Worm (Caenorhabditis elegans): Measurements from ENCODE around the gene nurf-1.

nurf-1 gene

DNA sequence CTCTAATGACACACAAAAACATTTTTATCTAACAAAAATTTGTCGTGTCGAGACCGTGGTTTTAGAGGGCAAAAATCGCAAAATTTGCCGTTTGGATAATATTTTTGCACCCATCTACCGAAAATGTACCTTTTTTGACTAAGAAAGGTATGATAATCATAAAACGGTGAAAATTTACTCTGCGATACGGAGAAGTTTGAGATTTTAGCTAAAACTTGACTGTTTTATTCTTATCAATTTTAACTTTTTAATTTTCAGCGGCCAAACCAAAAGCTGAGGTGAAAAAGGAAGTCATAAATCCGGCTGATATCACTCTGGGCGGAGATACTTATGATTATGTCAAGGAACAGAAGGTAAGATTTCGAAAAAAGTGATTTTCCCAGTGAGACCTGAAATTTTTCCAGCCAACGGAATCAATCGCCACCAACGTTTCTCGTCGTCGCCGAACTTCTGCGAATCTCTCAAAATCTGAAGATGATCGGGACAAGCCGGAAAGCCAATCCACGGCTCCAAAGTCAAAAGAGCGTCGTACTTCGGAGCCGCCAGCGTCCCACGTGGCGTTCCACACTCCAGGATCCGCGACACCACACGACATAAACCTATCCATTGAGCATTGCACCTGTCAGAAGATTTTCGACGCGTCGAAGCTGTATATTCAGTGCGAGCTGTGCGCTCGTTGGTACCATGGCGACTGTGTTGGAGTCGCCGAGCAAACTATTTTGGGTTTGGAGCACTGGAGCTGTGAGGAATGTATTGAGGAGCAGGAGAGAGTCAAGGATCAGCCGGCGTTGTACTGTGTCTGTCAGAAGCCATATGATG is 15.8 kb downstream of the nurf-1 start:
- TF ChIP-seq pha-4 (tag; optimal IDR thresholded peaks at IDR 0.05) (no peak), lsy-2 (tag; optimal IDR thresholded peaks at IDR 0.05) (no peak), bed-3 (GFP tag; optimal IDR thresholded peaks at IDR 0.05) (no peak), snpc-4 (tag; optimal IDR thresholded peaks at IDR 0.05) (no peak), ztf-11 (tag; optimal IDR thresholded peaks at IDR 0.05) (no peak), mls-2 (tag; optimal IDR thresholded peaks at IDR 0.05) (no peak), drap-1 (GFP tag; optimal IDR thresholded peaks at IDR 0.05) (no peak), nhr-76 (tag; optimal IDR thresholded peaks at IDR 0.05) (no peak), unc-62 (GFP tag; optimal IDR thresholded peaks at IDR 0.05) (no peak), unc-39 (tag; optimal IDR thresholded peaks at IDR 0.05) (no peak), cnd-1 (tag; optimal IDR thresholded peaks at IDR 0.05) (no peak), sem-2 (GFP tag; optimal IDR thresholded peaks at IDR 0.05) (no peak), nhr-237 (tag; optimal IDR thresholded peaks at IDR 0.05) (no peak), lin-13 (tag; optimal IDR thresholded peaks at IDR 0.05) (no peak), M03D4.4 (tag; optimal IDR thresholded peaks at IDR 0.05) (no peak), nhr-12 (tag; optimal IDR thresholded peaks at IDR 0.05) (no peak), ceh-83 (GFP tag; optimal IDR thresholded peaks at IDR 0.05) (no peak), mep-1 (tag; optimal IDR thresholded peaks at IDR 0.05) (no peak), ham-2 (GFP tag; optimal IDR thresholded peaks at IDR 0.05) (no peak)

ce11 chrII:14407332-14408270 is 17.1 kb downstream of the nurf-1 start:
- no peak for TF ChIP-seq elt-3 (tag; optimal IDR thresholded peaks at IDR 0.05)
- no peak for TF ChIP-seq M03D4.4 (tag; optimal IDR thresholded peaks at IDR 0.05)
- no peak for TF ChIP-seq lin-13 (tag; optimal IDR thresholded peaks at IDR 0.05)
- no peak for TF ChIP-seq tbx-8 (GFP tag; optimal IDR thresholded peaks at IDR 0.05)
- peak; percentile 2 for TF ChIP-seq sptf-1 (tag; optimal IDR thresholded peaks at IDR 0.05)
- TF ChIP-seq mep-1 (tag; optimal IDR thresholded peaks at IDR 0.05) = no peak
- peak; percentile 57 for TF ChIP-seq mls-2 (tag; optimal IDR thresholded peaks at IDR 0.05)

DNA sequence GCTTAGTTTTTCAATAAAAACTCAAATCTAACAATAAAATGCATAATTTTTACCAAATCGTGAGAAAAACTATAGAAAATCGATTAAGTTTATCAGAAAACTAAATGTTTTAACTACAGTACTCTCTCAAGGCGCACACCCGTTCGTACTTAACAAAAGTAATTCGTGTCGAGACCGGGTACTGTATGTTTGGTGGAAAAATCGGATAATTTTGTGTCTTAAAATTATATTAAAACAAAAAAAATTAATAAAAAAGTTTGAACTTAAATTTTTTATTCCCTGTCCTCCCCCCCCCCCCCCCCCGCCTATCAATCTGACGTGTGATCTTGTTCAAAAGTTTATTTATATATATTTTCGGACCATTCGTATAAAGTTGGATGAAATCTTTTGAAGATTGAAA is 17.8 kb downstream of the nurf-1 start, which contains the start of gene F26H11.4:
Gene F26H11.4, plus strand, starts transcription at position 301 of the 400 bp plus-strand sequence.
- no peak for TF ChIP-seq unc-62 (GFP tag; optimal IDR thresholded peaks at IDR 0.05)

- TF ChIP-seq zip-8 (tag; optimal IDR thresholded peaks at IDR 0.05) (no peak), lsy-2 (tag; optimal IDR thresholded peaks at IDR 0.05) (peak; percentile 79)
Measured at ce11 chrII:14410768-14411167, 20.3 kb downstream of the nurf-1 start, which contains the start of gene dsb-2. Gene dsb-2, plus strand, starts transcription at chrII:14411095.

DNA sequence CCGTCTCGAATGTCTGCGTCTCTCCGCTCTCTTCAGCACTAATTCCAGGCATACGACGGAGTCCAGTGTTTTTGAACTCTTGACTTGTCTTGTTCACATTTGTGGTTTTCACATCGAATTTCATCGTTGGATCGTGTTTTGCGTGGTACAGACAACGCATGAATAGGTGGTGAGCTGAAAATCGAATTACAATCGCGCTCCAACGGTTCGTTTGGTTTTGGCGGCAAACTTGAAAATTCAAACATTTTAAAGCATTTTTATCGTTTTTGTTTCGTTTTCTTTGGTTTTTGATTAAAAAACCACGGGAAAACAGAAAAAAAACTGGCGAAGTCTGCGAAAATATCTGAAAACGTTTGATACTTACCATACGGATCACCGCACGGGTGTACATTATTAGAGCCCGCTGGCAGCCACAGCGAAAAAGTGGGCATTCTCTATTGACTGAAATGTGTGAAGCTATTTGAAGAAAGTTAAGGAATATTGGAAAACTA is 22.6 kb downstream of the nurf-1 start, which contains the start of gene exl-1:
Gene exl-1, minus strand, starts transcription at position 441 of the 491 bp plus-strand sequence.
- TF ChIP-seq elt-3 (tag; optimal IDR thresholded peaks at IDR 0.05) (no peak), ham-2 (GFP tag; optimal IDR thresholded peaks at IDR 0.05) (no peak), drap-1 (GFP tag; optimal IDR thresholded peaks at IDR 0.05) (no peak), pha-4 (tag; optimal IDR thresholded peaks at IDR 0.05) (no peak), cnd-1 (tag; optimal IDR thresholded peaks at IDR 0.05) (no peak), snpc-4 (tag; optimal IDR thresholded peaks at IDR 0.05) (no peak), nhr-76 (tag; optimal IDR thresholded peaks at IDR 0.05) (no peak), sptf-1 (tag; optimal IDR thresholded peaks at IDR 0.05) (no peak), elt-1 (tag; optimal IDR thresholded peaks at IDR 0.05; ENCODE audit: borderline replicate concordance, insufficient read depth) (no peak), mls-2 (tag; optimal IDR thresholded peaks at IDR 0.05) (no peak), sem-2 (GFP tag; optimal IDR thresholded peaks at IDR 0.05) (no peak), unc-39 (tag; optimal IDR thresholded peaks at IDR 0.05) (no peak), blmp-1 (tag; optimal IDR thresholded peaks at IDR 0.05) (no peak), ceh-43 (GFP tag; optimal IDR thresholded peaks at IDR 0.05) (no peak), flh-1 (GFP tag; optimal IDR thresholded peaks at IDR 0.05) (no peak), nhr-12 (tag; optimal IDR thresholded peaks at IDR 0.05) (no peak), lsy-2 (tag; optimal IDR thresholded peaks at IDR 0.05) (no peak), nhr-28 (tag; optimal IDR thresholded peaks at IDR 0.05) (no peak), mab-5 (tag; optimal IDR thresholded peaks at IDR 0.05) (no peak)

Measured in whole organism, mixed stage, embryonic.